Worm (Caenorhabditis elegans): Measurements from ENCODE around the gene W03B1.9.

Gene W03B1.9

DNA sequence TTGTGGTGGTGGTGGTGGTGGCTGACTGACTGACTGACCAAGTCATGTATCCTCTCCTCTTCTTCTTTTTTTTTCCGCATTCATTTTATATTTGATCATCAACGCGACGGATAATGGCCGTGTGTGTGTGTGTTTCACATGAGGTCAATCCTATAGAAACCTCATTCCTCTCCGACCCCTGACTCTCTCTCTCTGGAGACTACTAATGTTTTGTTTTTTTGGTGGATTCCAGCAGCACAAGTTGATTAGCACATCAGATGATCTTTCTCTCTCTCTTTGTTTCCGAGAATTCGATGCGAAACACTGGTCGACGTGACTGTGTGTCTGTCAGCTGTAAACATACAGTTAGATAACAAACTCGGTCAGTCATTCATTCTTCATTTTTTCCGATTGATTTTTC is 48.3 kb upstream of the W03B1.9 start, which contains the start of gene Y24D9A.7:
Gene Y24D9A.7, minus strand, starts transcription at position 46 of the 400 bp plus-strand sequence.
- TF ChIP-seq gmeb-1 (tag; optimal IDR thresholded peaks at IDR 0.05) (peak; percentile 17), ztf-1 (GFP tag; conservative IDR thresholded peaks at IDR 0.05) (0 out of 2 replicates have a peak, but pooled peaks have one; percentile 67), nhr-23 (tag; optimal IDR thresholded peaks at IDR 0.05) (no peak), C34F6.9 (tag; optimal IDR thresholded peaks at IDR 0.05) (no peak), snpc-4 (tag; optimal IDR thresholded peaks at IDR 0.05) (no peak), Y55F3AM.14 (GFP tag; optimal IDR thresholded peaks at IDR 0.05) (no peak), lsy-2 (tag; optimal IDR thresholded peaks at IDR 0.05) (peak in 1 of 2 experiments; percentile 8), F13H6.1 (tag; optimal IDR thresholded peaks at IDR 0.05) (peak; percentile 13), sma-9 (GFP tag; optimal IDR thresholded peaks at IDR 0.05) (peak; percentile 52), sma-9 (tag; optimal IDR thresholded peaks at IDR 0.05) (no peak), lin-39 (tag; optimal IDR thresholded peaks at IDR 0.05) (no peak), fos-1 (tag; optimal IDR thresholded peaks at IDR 0.05) (peak; percentile 48), nhr-129 (tag; optimal IDR thresholded peaks at IDR 0.05) (peak; percentile 74), nhr-21 (tag; optimal IDR thresholded peaks at IDR 0.05) (peak; percentile 29), crh-2 (tag; optimal IDR thresholded peaks at IDR 0.05) (peak; percentile 55), sma-3 (GFP tag; optimal IDR thresholded peaks at IDR 0.05) (no peak), ztf-4 (tag; optimal IDR thresholded peaks at IDR 0.05) (peak; percentile 3)

DNA sequence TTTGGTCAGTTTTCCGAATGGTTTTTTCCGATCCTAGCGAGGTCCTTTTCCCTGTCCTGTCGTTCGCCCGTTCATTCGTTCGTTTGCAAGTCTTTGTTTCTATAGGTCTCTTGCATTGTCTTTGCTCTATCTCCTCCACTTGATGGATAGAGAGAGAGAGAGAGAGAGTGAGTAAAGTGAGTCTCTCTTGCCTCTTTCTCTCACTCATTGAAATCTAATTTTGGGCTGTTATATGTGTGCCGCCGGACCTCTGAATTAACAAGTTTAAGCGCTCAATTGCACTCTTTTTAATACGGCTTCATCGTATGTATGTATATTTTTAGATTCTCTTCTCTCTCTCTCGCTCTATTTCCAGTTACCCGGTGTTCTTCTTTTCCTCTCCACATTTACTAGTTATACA is 47.1 kb upstream of the W03B1.9 start:
- TF ChIP-seq ceh-16 (tag; optimal IDR thresholded peaks at IDR 0.05) (no peak), mbf-1 (tag; optimal IDR thresholded peaks at IDR 0.05) (no peak), zag-1 (tag; optimal IDR thresholded peaks at IDR 0.05) (no peak), ama-1 (optimal IDR thresholded peaks at IDR 0.05) (no peak), elt-3 (tag; optimal IDR thresholded peaks at IDR 0.05) (no peak), fos-1 (tag; optimal IDR thresholded peaks at IDR 0.05) (no peak), gmeb-1 (tag; optimal IDR thresholded peaks at IDR 0.05) (no peak), crh-2 (tag; optimal IDR thresholded peaks at IDR 0.05) (no peak), nhr-11 (tag; optimal IDR thresholded peaks at IDR 0.05) (no peak), ztf-1 (GFP tag; conservative IDR thresholded peaks at IDR 0.05) (no peak), nhr-129 (tag; optimal IDR thresholded peaks at IDR 0.05) (peak; percentile 16), skn-1 (tag; optimal IDR thresholded peaks at IDR 0.05) (no peak), unc-39 (tag; optimal IDR thresholded peaks at IDR 0.05) (no peak), C34F6.9 (tag; optimal IDR thresholded peaks at IDR 0.05) (peak; percentile 36)

DNA sequence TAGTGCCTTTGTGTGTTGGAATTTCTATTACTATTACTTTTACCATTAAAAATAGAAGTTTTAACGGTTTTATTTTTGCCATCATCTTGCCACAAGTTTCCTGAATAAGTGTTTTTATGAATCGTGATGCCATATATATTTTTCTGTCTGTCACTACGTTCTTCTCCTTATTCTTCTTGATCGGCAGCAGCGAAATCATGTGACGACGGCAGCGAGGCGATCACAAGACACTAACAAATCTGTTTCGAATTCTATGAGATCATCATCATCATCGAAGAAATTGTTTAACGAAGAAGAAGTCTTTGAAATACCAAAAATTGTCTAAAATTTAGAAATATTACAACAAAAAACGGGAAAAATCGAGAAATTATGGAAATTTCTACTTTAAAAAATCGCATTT is 45.6 kb upstream of the W03B1.9 start:
- TF ChIP-seq nhr-129 (tag; optimal IDR thresholded peaks at IDR 0.05) = peak; percentile 71
- no peak for TF ChIP-seq nhr-237 (tag; optimal IDR thresholded peaks at IDR 0.05)
- peak; percentile 77 for TF ChIP-seq nhr-21 (tag; optimal IDR thresholded peaks at IDR 0.05)
- TF ChIP-seq nhr-6 (tag; optimal IDR thresholded peaks at IDR 0.05) = peak; percentile 9
- peak; percentile 24 for TF ChIP-seq ztf-4 (tag; optimal IDR thresholded peaks at IDR 0.05)
- TF ChIP-seq elt-3 (tag; optimal IDR thresholded peaks at IDR 0.05) = no peak
- no peak for TF ChIP-seq alr-1 (tag; optimal IDR thresholded peaks at IDR 0.05)
- TF ChIP-seq nhr-11 (tag; optimal IDR thresholded peaks at IDR 0.05) = no peak
- peak; percentile 84 for TF ChIP-seq sma-3 (GFP tag; optimal IDR thresholded peaks at IDR 0.05)
- no peak for TF ChIP-seq mdl-1 (tag; optimal IDR thresholded peaks at IDR 0.05)
- no peak for TF ChIP-seq ceh-82 (tag; optimal IDR thresholded peaks at IDR 0.05)
- peak; percentile 23 for TF ChIP-seq crh-2 (tag; optimal IDR thresholded peaks at IDR 0.05)
- TF ChIP-seq R02D3.7 (tag; optimal IDR thresholded peaks at IDR 0.05) = no peak
- no peak for TF ChIP-seq elt-1 (tag; optimal IDR thresholded peaks at IDR 0.05)
- TF ChIP-seq ztf-1 (GFP tag; conservative IDR thresholded peaks at IDR 0.05) = no peak
- TF ChIP-seq aly-2 (tag; optimal IDR thresholded peaks at IDR 0.05) = no peak
- peak; percentile 39 for TF ChIP-seq gmeb-1 (tag; optimal IDR thresholded peaks at IDR 0.05)
- TF ChIP-seq nhr-25 (tag; optimal IDR thresholded peaks at IDR 0.05) = peak; percentile 77
- peak; percentile 20 for TF ChIP-seq C34F6.9 (tag; optimal IDR thresholded peaks at IDR 0.05)
- no peak for TF ChIP-seq lin-11 (tag; optimal IDR thresholded peaks at IDR 0.05)
- TF ChIP-seq ceh-16 (tag; optimal IDR thresholded peaks at IDR 0.05) = peak; percentile 83
- TF ChIP-seq sma-9 (GFP tag; optimal IDR thresholded peaks at IDR 0.05) = peak; percentile 75
- TF ChIP-seq sma-9 (tag; optimal IDR thresholded peaks at IDR 0.05) = no peak
- TF ChIP-seq blmp-1 (tag; optimal IDR thresholded peaks at IDR 0.05; ENCODE audit: insufficient read depth) = no peak
- TF ChIP-seq lsy-2 (tag; optimal IDR thresholded peaks at IDR 0.05) = peak in 1 of 2 experiments; percentile 47
- no peak for TF ChIP-seq mab-5 (tag; optimal IDR thresholded peaks at IDR 0.05)
- TF ChIP-seq ZK546.5 (tag; optimal IDR thresholded peaks at IDR 0.05) = no peak

All from whole organism, L2 larva.